4 worm cellular contexts compared by ENCODE assay signal in the genomic region with DNA sequence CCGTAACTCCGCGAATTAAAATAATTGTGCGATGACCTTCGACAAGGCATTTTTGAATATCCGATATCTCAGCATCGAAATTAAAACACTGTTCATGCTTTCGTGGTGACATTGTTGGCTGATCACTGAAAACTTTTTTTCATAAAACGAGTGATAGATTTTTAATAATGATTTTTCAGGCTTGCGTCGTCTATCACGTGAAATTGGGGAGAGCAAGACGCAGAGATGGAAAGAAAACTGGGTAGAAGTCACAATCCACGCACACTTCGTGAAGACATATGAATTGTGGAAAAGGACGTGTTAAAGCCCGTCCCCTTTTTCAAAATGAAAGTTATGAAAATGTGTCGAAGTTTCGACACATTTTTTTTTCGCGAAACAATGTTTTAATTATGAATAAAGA.
A peak's percentile ranks its signal among the peaks of the same experiment; 100 is the strongest.
TF ChIP-seq lines count a peak whose summit lies in the region.

Gene nonu-1, minus strand, starts transcription at position 169 of the 400 bp plus-strand sequence.

TF ChIP-seq in whole organism, L1 larva, 84 proteins besides CTCF, POLR2A, EP300 and RAD21 (continues in another document):
- no peak for TF ChIP-seq zip-4 (GFP tag; optimal IDR thresholded peaks at IDR 0.05; lab: Kevin White, UChicago)
- peak in 1 of 2 experiments; percentile 12 for TF ChIP-seq mdl-1 (tag; optimal IDR thresholded peaks at IDR 0.05; lab: Kevin White, UChicago)
- peak; percentile 6 for TF ChIP-seq fkh-8 (tag; optimal IDR thresholded peaks at IDR 0.05; lab: Kevin White, UChicago)
- TF ChIP-seq grh-1 (GFP tag; IDR thresholded peaks at IDR 0.05; lab: Robert Waterston, UW), result no peak
- no peak for TF ChIP-seq nhr-85 (tag; lab: Kevin White, UChicago)
- TF ChIP-seq ces-1 (GFP tag; optimal IDR thresholded peaks at IDR 0.05; lab: Kevin White, UChicago), result no peak
- TF ChIP-seq aly-2 (tag; optimal IDR thresholded peaks at IDR 0.05; lab: Kevin White, UChicago), result no peak
- no peak for TF ChIP-seq hlh-4 (tag; optimal IDR thresholded peaks at IDR 0.05; lab: Kevin White, UChicago)
- no peak for TF ChIP-seq mef-2 (tag; optimal IDR thresholded peaks at IDR 0.05; lab: Kevin White, UChicago)
- peak; percentile 13 for TF ChIP-seq rnt-1 (tag; optimal IDR thresholded peaks at IDR 0.05; lab: Kevin White, UChicago)
- no peak for TF ChIP-seq irx-1 (tag; optimal IDR thresholded peaks at IDR 0.05; lab: Kevin White, UChicago)
- TF ChIP-seq lin-14 (GFP tag; optimal IDR thresholded peaks at IDR 0.05; lab: Kevin White, UChicago), result no peak
- peak; percentile 0 for TF ChIP-seq fkh-4 (tag; optimal IDR thresholded peaks at IDR 0.05; lab: Kevin White, UChicago; ENCODE audit: borderline replicate concordance)
- TF ChIP-seq lsy-2 (tag; optimal IDR thresholded peaks at IDR 0.05; lab: Kevin White, UChicago), result no peak
- no peak for TF ChIP-seq swsn-7 (tag; optimal IDR thresholded peaks at IDR 0.05; lab: Kevin White, UChicago)
- no peak for TF ChIP-seq mep-1 (tag; optimal IDR thresholded peaks at IDR 0.05; lab: Kevin White, UChicago)
- no peak for TF ChIP-seq nhr-20 (tag; optimal IDR thresholded peaks at IDR 0.05; lab: Kevin White, UChicago)
- no peak for TF ChIP-seq xbp-1 (tag; optimal IDR thresholded peaks at IDR 0.05; lab: Kevin White, UChicago)
- peak; percentile 8 for TF ChIP-seq alr-1 (tag; optimal IDR thresholded peaks at IDR 0.05; lab: Kevin White, UChicago; ENCODE audit: borderline replicate concordance)
- TF ChIP-seq efl-3 (GFP tag; optimal IDR thresholded peaks at IDR 0.05; lab: Kevin White, UChicago), result no peak
- TF ChIP-seq nhr-90 (tag; optimal IDR thresholded peaks at IDR 0.05; lab: Kevin White, UChicago; ENCODE audit: poor library complexity), result no peak
- TF ChIP-seq unc-30 (tag; optimal IDR thresholded peaks at IDR 0.05; lab: Kevin White, UChicago), result no peak

TF ChIP-seq in whole organism, L4 larva, 104 proteins besides CTCF, POLR2A, EP300 and RAD21:
- TF ChIP-seq hlh-30 (tag; optimal IDR thresholded peaks at IDR 0.05; lab: Kevin White, UChicago; ENCODE audit: insufficient read depth) (peak; percentile 86), dmd-6 (GFP tag; IDR thresholded peaks at IDR 0.05; lab: Robert Waterston, UW) (peak; percentile 11; the same call in 1 of the 2 replicates), aha-1 (tag; lab: Kevin White, UChicago) (peak; percentile 64), ceh-32 (tag; optimal IDR thresholded peaks at IDR 0.05; lab: Kevin White, UChicago; ENCODE audit: poor library complexity) (no peak)

TF ChIP-seq in whole organism, late embryonic, 69 proteins besides CTCF, POLR2A, EP300 and RAD21:
- TF ChIP-seq hlh-15 (tag; optimal IDR thresholded peaks at IDR 0.05; lab: Kevin White, UChicago), result no peak
- TF ChIP-seq unc-55 (GFP tag; optimal IDR thresholded peaks at IDR 0.05; lab: Kevin White, UChicago), result no peak
- peak; percentile 81 for TF ChIP-seq hlh-30 (tag; optimal IDR thresholded peaks at IDR 0.05; lab: Kevin White, UChicago; ENCODE audit: insufficient read depth)
- no peak for TF ChIP-seq ceh-45 (GFP tag; IDR thresholded peaks at IDR 0.05; lab: Robert Waterston, UW)
- TF ChIP-seq pha-2 (tag; optimal IDR thresholded peaks at IDR 0.05; lab: Kevin White, UChicago), result no peak

TF ChIP-seq in whole organism, young adult, 124 proteins besides CTCF, POLR2A, EP300 and RAD21:
- no peak for TF ChIP-seq Y79H2A.3 (GFP tag; conservative IDR thresholded peaks at IDR 0.05; lab: Robert Waterston, UW)
- no peak for TF ChIP-seq F37B4.10 (GFP tag; IDR thresholded peaks at IDR 0.05; lab: Robert Waterston, UW)
- peak; percentile 32; the same call in 1 of the 2 replicates for TF ChIP-seq hmg-1.2 (GFP tag; IDR thresholded peaks at IDR 0.05; lab: Robert Waterston, UW)
- no peak for TF ChIP-seq rcor-1 (GFP tag; IDR thresholded peaks at IDR 0.05; lab: Robert Waterston, UW)
- no peak for TF ChIP-seq B0035.1 (tag; optimal IDR thresholded peaks at IDR 0.05; lab: Kevin White, UChicago)
- peak; percentile 37 for TF ChIP-seq attf-5 (GFP tag; optimal IDR thresholded peaks at IDR 0.05; lab: Kevin White, UChicago)
- peak in 1 of 2 experiments; percentile 25 for TF ChIP-seq let-607 (tag; optimal IDR thresholded peaks at IDR 0.05; lab: Kevin White, UChicago)
